Worm (Caenorhabditis elegans): ENCODE results near the gene C27A7.5.

C27A7.5 gene

ce11 chrV:12184308-12184999 lies 22.3 kb upstream of the C27A7.5 start, which contains the start of gene srd-4:
TSS of gene srd-4 (plus strand) at chrV:12184949.
- TF ChIP-seq him-1 (tag; optimal IDR thresholded peaks at IDR 0.05), result no peak
- TF ChIP-seq dao-5 (tag; optimal IDR thresholded peaks at IDR 0.05), result no peak
- no peak for TF ChIP-seq W03F9.2 (tag; optimal IDR thresholded peaks at IDR 0.05)

ce11 chrV:12183854-12184253 lies 21.7 kb upstream of the C27A7.5 start, which contains the start of gene usip-1:
TSS of gene usip-1 (minus strand) at chrV:12184194.
- TF ChIP-seq dao-5 (tag; optimal IDR thresholded peaks at IDR 0.05) (no peak), him-1 (tag; optimal IDR thresholded peaks at IDR 0.05) (no peak), W03F9.2 (tag; optimal IDR thresholded peaks at IDR 0.05) (no peak)

ce11 chrV:12181310-12181709 lies 19.2 kb upstream of the C27A7.5 start, which contains the start of gene elpc-3:
TSS of gene elpc-3 (minus strand) at chrV:12181410.
- TF ChIP-seq dao-5 (tag; optimal IDR thresholded peaks at IDR 0.05), result no peak
- TF ChIP-seq W03F9.2 (tag; optimal IDR thresholded peaks at IDR 0.05), result no peak
- no peak for TF ChIP-seq him-1 (tag; optimal IDR thresholded peaks at IDR 0.05)

- no peak for TF ChIP-seq dao-5 (tag; optimal IDR thresholded peaks at IDR 0.05)
These were observed 17.2 kb upstream of the C27A7.5 start, which contains the start of gene clec-224 for ce11 chrV:12179338-12179737. TSS of gene clec-224 (minus strand) at chrV:12179438.

- TF ChIP-seq W03F9.2 (tag; optimal IDR thresholded peaks at IDR 0.05), result no peak
- TF ChIP-seq him-1 (tag; optimal IDR thresholded peaks at IDR 0.05), result no peak
- no peak for TF ChIP-seq dao-5 (tag; optimal IDR thresholded peaks at IDR 0.05)
These were observed 8.0 kb upstream of the C27A7.5 start, which contains the start of gene ZK863.1 for ce11 chrV:12170114-12170513. TSS of gene ZK863.1 (minus strand) at chrV:12170214.

ce11 chrV:12167653-12168052 lies 5.5 kb upstream of the C27A7.5 start, which contains the start of gene col-37:
TSS of gene col-37 (minus strand) at chrV:12167753.
- TF ChIP-seq W03F9.2 (tag; optimal IDR thresholded peaks at IDR 0.05) (no peak), him-1 (tag; optimal IDR thresholded peaks at IDR 0.05) (no peak), dao-5 (tag; optimal IDR thresholded peaks at IDR 0.05) (no peak)

- TF ChIP-seq dao-5 (tag; optimal IDR thresholded peaks at IDR 0.05) (no peak), W03F9.2 (tag; optimal IDR thresholded peaks at IDR 0.05) (no peak)
These were observed 4.9 kb upstream of the C27A7.5 start for ce11 chrV:12167031-12167430.

- no peak for TF ChIP-seq W03F9.2 (tag; optimal IDR thresholded peaks at IDR 0.05)
- TF ChIP-seq dao-5 (tag; optimal IDR thresholded peaks at IDR 0.05), result no peak
- TF ChIP-seq him-1 (tag; optimal IDR thresholded peaks at IDR 0.05), result no peak
These were observed 786 bp upstream of the C27A7.5 start, which contains the start of gene srj-4 for ce11 chrV:12162906-12163305. TSS of gene srj-4 (plus strand) at chrV:12163206.

- TF ChIP-seq dao-5 (tag; optimal IDR thresholded peaks at IDR 0.05) (no peak), him-1 (tag; optimal IDR thresholded peaks at IDR 0.05) (no peak), W03F9.2 (tag; optimal IDR thresholded peaks at IDR 0.05) (no peak)
These were observed 963 bp downstream of the C27A7.5 start for ce11 chrV:12161157-12161556.

- TF ChIP-seq dao-5 (tag; optimal IDR thresholded peaks at IDR 0.05), result no peak
- no peak for TF ChIP-seq W03F9.2 (tag; optimal IDR thresholded peaks at IDR 0.05)
- TF ChIP-seq him-1 (tag; optimal IDR thresholded peaks at IDR 0.05), result no peak
These were observed 2.1 kb downstream of the C27A7.5 start for ce11 chrV:12159975-12160374.

ce11 chrV:12158377-12158776 lies 3.7 kb downstream of the C27A7.5 start:
- TF ChIP-seq dao-5 (tag; optimal IDR thresholded peaks at IDR 0.05), result no peak
- no peak for TF ChIP-seq him-1 (tag; optimal IDR thresholded peaks at IDR 0.05)
- no peak for TF ChIP-seq W03F9.2 (tag; optimal IDR thresholded peaks at IDR 0.05)

- TF ChIP-seq dao-5 (tag; optimal IDR thresholded peaks at IDR 0.05) (no peak), W03F9.2 (tag; optimal IDR thresholded peaks at IDR 0.05) (no peak)
These were observed 7.6 kb downstream of the C27A7.5 start, which contains the start of gene C27A7.9 for ce11 chrV:12154554-12154953. TSS of gene C27A7.9 (minus strand) at chrV:12154654.

ce11 chrV:12153784-12154183 lies 8.3 kb downstream of the C27A7.5 start:
- TF ChIP-seq him-1 (tag; optimal IDR thresholded peaks at IDR 0.05) (no peak), W03F9.2 (tag; optimal IDR thresholded peaks at IDR 0.05) (no peak), dao-5 (tag; optimal IDR thresholded peaks at IDR 0.05) (no peak)

- TF ChIP-seq dao-5 (tag; optimal IDR thresholded peaks at IDR 0.05), result no peak
- no peak for TF ChIP-seq him-1 (tag; optimal IDR thresholded peaks at IDR 0.05)
These were observed 9.3 kb downstream of the C27A7.5 start, which contains the start of gene C27A7.8 for ce11 chrV:12152857-12153256. TSS of gene C27A7.8 (plus strand) at chrV:12153157.

- no peak for TF ChIP-seq him-1 (tag; optimal IDR thresholded peaks at IDR 0.05)
- TF ChIP-seq dao-5 (tag; optimal IDR thresholded peaks at IDR 0.05), result no peak
These were observed 11.5 kb downstream of the C27A7.5 start, which contains the start of gene che-11 for ce11 chrV:12150607-12151006. TSS of gene che-11 (minus strand) at chrV:12150707.
